Fruit fly (Drosophila melanogaster) whole organism, embryonic: ENCODE data around the gene CG14043.

Source experiments
- Antp ChIP-seq: fragments of 200-800 bp; sonication (Bioruptor generic); optimal IDR thresholded peaks from 3 replicates; lab custom pipeline; 2016; ENCODE audit warnings: missing biosample characterization, missing genetic modification characterization
- Asciz ChIP-seq: fragments of 200-800 bp; sonication (Bioruptor generic); optimal IDR thresholded peaks from 2 replicates; lab custom pipeline; 2017; ENCODE audit warnings: missing biosample characterization, mild to moderate bottlenecking, missing genetic modification characterization, missing genetic modification reagents
- Atf3 ChIP-seq: fragments of 200-800 bp; sonication (Bioruptor generic); optimal IDR thresholded peaks from 3 replicates; lab custom pipeline; 2016; ENCODE audit warnings: missing biosample characterization, missing genetic modification characterization
- Blimp-1 ChIP-seq: fragments of 200-800 bp; sonication (Bioruptor generic); optimal IDR thresholded peaks from 3 replicates; lab custom pipeline; 2018; ENCODE audit warnings: missing biosample characterization, missing genetic modification characterization, mild to moderate bottlenecking, moderate library complexity, missing genetic modification reagents
- CG10209 ChIP-seq: fragments of 200-800 bp; sonication (Bioruptor generic); optimal IDR thresholded peaks from 3 replicates; lab custom pipeline; 2017; ENCODE audit warnings: missing biosample characterization, mild to moderate bottlenecking, missing genetic modification characterization, missing genetic modification reagents
- CG11085 ChIP-seq: fragments of 200-800 bp; sonication (Bioruptor generic); IDR thresholded peaks from 2 replicates; pipeline ENCODE4 v1.3.6; 2022; ENCODE audit warnings: missing biosample characterization, missing genetic modification characterization
- CG12155 ChIP-seq: fragments of 200-800 bp; sonication (Bioruptor generic); optimal IDR thresholded peaks from 3 replicates; lab custom pipeline; 2016; ENCODE audit warnings: missing biosample characterization, missing genetic modification characterization
- CG14667 ChIP-seq: fragments of 200-800 bp; sonication (Bioruptor generic); IDR thresholded peaks from 2 replicates; pipeline ENCODE4 v1.3.6; 2022; ENCODE audit warnings: missing biosample characterization, missing genetic modification characterization
- CG15514 ChIP-seq: fragments of 200-800 bp; sonication (Bioruptor generic); optimal IDR thresholded peaks from 3 replicates; lab custom pipeline; 2017; ENCODE audit warnings: missing biosample characterization, missing genetic modification characterization, mild to moderate bottlenecking, moderate library complexity, missing genetic modification reagents
- CG30431 ChIP-seq: fragments of 200-800 bp; sonication (Bioruptor generic); optimal IDR thresholded peaks from 2 replicates; lab custom pipeline; 2017; ENCODE audit warnings: missing biosample characterization, missing genetic modification characterization
- CG3065 ChIP-seq: fragments of 200-800 bp; sonication (Bioruptor generic); optimal IDR thresholded peaks from 2 replicates; lab custom pipeline; 2016; ENCODE audit warnings: missing biosample characterization, missing genetic modification characterization
- CG31224 ChIP-seq: fragments of 200-800 bp; sonication (Bioruptor generic); IDR thresholded peaks from 2 replicates; pipeline ENCODE4 v1.3.6; 2022; ENCODE audit warnings: missing biosample characterization, missing genetic modification characterization
- CG32532 ChIP-seq: fragments of 200-800 bp; sonication (Bioruptor generic); IDR thresholded peaks from 2 replicates; pipeline ENCODE4 v1.3.6; 2022; ENCODE audit warnings: missing biosample characterization, missing genetic modification characterization
- CG6765 ChIP-seq: fragments of 200-800 bp; sonication (Bioruptor generic); optimal IDR thresholded peaks from 3 replicates; lab custom pipeline; 2017; ENCODE audit warnings: missing biosample characterization, mild to moderate bottlenecking, missing genetic modification characterization
- CG6791 ChIP-seq: fragments of 200-800 bp; sonication (Bioruptor generic); IDR thresholded peaks from 3 replicates; pipeline ENCODE4 v1.3.6; 2022; ENCODE audit warnings: missing biosample characterization, missing genetic modification characterization; ENCODE audit not compliant: partially characterized antibody
- CG6854 ChIP-seq: fragments of 200-800 bp; sonication (Bioruptor generic); optimal IDR thresholded peaks from 3 replicates; lab custom pipeline; 2017; ENCODE audit warnings: missing biosample characterization, mild to moderate bottlenecking, missing genetic modification characterization
- CG7372 ChIP-seq: fragments of 200-800 bp; sonication (Bioruptor generic); IDR thresholded peaks from 2 replicates; pipeline ENCODE4 v1.3.6; 2022; ENCODE audit warnings: missing biosample characterization, missing genetic modification characterization
- CG8281 ChIP-seq: fragments of 200-800 bp; sonication (Bioruptor generic); optimal IDR thresholded peaks from 2 replicates; lab custom pipeline; 2018; ENCODE audit warnings: missing biosample characterization, mild to moderate bottlenecking, missing genetic modification characterization, moderate library complexity
- CG8944 ChIP-seq: fragments of 200-800 bp; sonication (Bioruptor generic); optimal IDR thresholded peaks from 3 replicates; lab custom pipeline; 2016; ENCODE audit warnings: missing biosample characterization, missing genetic modification characterization
- CG9437 ChIP-seq: fragments of 200-800 bp; sonication (Bioruptor generic); optimal IDR thresholded peaks from 2 replicates; lab custom pipeline; 2018; ENCODE audit warnings: missing biosample characterization, mild to moderate bottlenecking, missing genetic modification characterization
- CG9609 ChIP-seq: fragments of 200-800 bp; sonication (Bioruptor generic); optimal IDR thresholded peaks from 3 replicates; lab custom pipeline; 2016; ENCODE audit warnings: missing biosample characterization, missing genetic modification characterization
- Dbx ChIP-seq: fragments of 200-800 bp; sonication (Bioruptor generic); IDR thresholded peaks from 3 replicates; pipeline ENCODE4 v1.3.6; 2022; ENCODE audit warnings: missing biosample characterization, missing genetic modification characterization
- Dek ChIP-seq: fragments of 200-800 bp; sonication (Bioruptor generic); optimal IDR thresholded peaks from 3 replicates; lab custom pipeline; 2019; ENCODE audit warnings: missing biosample characterization, mild to moderate bottlenecking, missing genetic modification characterization, moderate library complexity
- Dp ChIP-seq: fragments of 200-800 bp; sonication (Bioruptor generic); optimal IDR thresholded peaks from 2 replicates; lab custom pipeline; 2018; ENCODE audit warnings: missing biosample characterization, mild to moderate bottlenecking, missing genetic modification characterization, moderate library complexity
- ERR ChIP-seq: fragments of 200-800 bp; sonication (Bioruptor generic); optimal IDR thresholded peaks from 2 replicates; lab custom pipeline; 2016; ENCODE audit warnings: missing biosample characterization, missing genetic modification characterization
- Hr78 ChIP-seq, 2 experiments: fragments of 200-800 bp in 1 of 2; fragments of >200 bp in 1 of 2; sonication (Bioruptor generic) in 1 of 2; optimal IDR thresholded peaks; 2 replicates each; lab custom pipeline; 2017 to 2019; ENCODE audit warnings: missing biosample characterization in 2 of 2, missing genetic modification characterization in 2 of 2, mild to moderate bottlenecking in 1 of 2, moderate library complexity in 1 of 2
- Hsf ChIP-seq: fragments of 200-800 bp; sonication (Bioruptor generic); optimal IDR thresholded peaks from 3 replicates; lab custom pipeline; 2016; ENCODE audit warnings: missing biosample characterization, missing genetic modification characterization
- Lhr ChIP-seq: fragments of 200-800 bp; sonication (Bioruptor generic); optimal IDR thresholded peaks from 3 replicates; lab custom pipeline; 2017; ENCODE audit warnings: mild to moderate bottlenecking, missing biosample characterization, missing genetic modification reagents, missing genetic modification characterization
- Neu2 ChIP-seq: fragments of 200-800 bp; sonication (Bioruptor generic); optimal IDR thresholded peaks from 3 replicates; lab custom pipeline; 2016; ENCODE audit warnings: missing biosample characterization, missing genetic modification characterization, borderline replicate concordance
- Rx ChIP-seq: fragments of 200-800 bp; sonication (Bioruptor generic); IDR thresholded peaks from 2 replicates; pipeline ENCODE4 v1.3.6; 2022; ENCODE audit warnings: missing biosample characterization, missing genetic modification characterization
- Scr ChIP-seq: fragments of 200-800 bp; sonication (Bioruptor generic); IDR thresholded peaks from 2 replicates; pipeline ENCODE4 v1.3.6; 2022; ENCODE audit warnings: missing biosample characterization, missing genetic modification characterization; ENCODE audit not compliant: partially characterized antibody
- Sry-δ ChIP-seq: fragments of 200-800 bp; sonication (Bioruptor generic); optimal IDR thresholded peaks from 2 replicates; lab custom pipeline; 2016; ENCODE audit warnings: missing biosample characterization, missing genetic modification characterization
- Ssrp ChIP-seq: fragments of 200-800 bp; sonication (Bioruptor generic); optimal IDR thresholded peaks from 2 replicates; lab custom pipeline; 2018; ENCODE audit warnings: missing biosample characterization, mild to moderate bottlenecking, missing genetic modification characterization, moderate library complexity
- Vsx1 ChIP-seq: fragments of 200-800 bp; sonication (Bioruptor generic); optimal IDR thresholded peaks from 2 replicates; lab custom pipeline; 2017; ENCODE audit warnings: missing biosample characterization, mild to moderate bottlenecking, missing genetic modification characterization, missing genetic modification reagents
- cg ChIP-seq: fragments of 200-800 bp; sonication (Bioruptor generic); optimal IDR thresholded peaks from 3 replicates; lab custom pipeline; 2019; ENCODE audit warnings: missing biosample characterization, mild to moderate bottlenecking, missing genetic modification characterization, moderate library complexity
- ewg ChIP-seq: fragments of 200-800 bp; sonication (Bioruptor generic); optimal IDR thresholded peaks from 3 replicates; lab custom pipeline; 2017; ENCODE audit warnings: mild to moderate bottlenecking, missing biosample characterization, missing genetic modification reagents, missing genetic modification characterization
- fru ChIP-seq: fragments of >200 bp; optimal IDR thresholded peaks from 2 replicates; lab custom pipeline; 2017
- gt ChIP-seq: fragments of 200-800 bp; sonication (Bioruptor generic); IDR thresholded peaks from 2 replicates; pipeline ENCODE4 v1.3.6; 2022; ENCODE audit warnings: missing biosample characterization, missing genetic modification characterization
- ham ChIP-seq: fragments of 200-800 bp; sonication (Bioruptor generic); IDR thresholded peaks from 2 replicates; pipeline ENCODE4 v1.3.6; 2022; ENCODE audit warnings: missing biosample characterization, missing genetic modification characterization
- otp ChIP-seq: fragments of 200-800 bp; sonication (Bioruptor generic); IDR thresholded peaks from 3 replicates; pipeline ENCODE4, ENCODE4 v1.3.6; 2022; ENCODE audit warnings: missing biosample characterization, missing genetic modification characterization
- phol ChIP-seq: fragments of 200-800 bp; sonication (Bioruptor generic); optimal IDR thresholded peaks from 3 replicates; lab custom pipeline; 2018; ENCODE audit warnings: missing biosample characterization, mild to moderate bottlenecking, missing genetic modification characterization, moderate library complexity
- pum ChIP-seq: fragments of 200-800 bp; sonication (Bioruptor generic); optimal IDR thresholded peaks from 2 replicates; lab custom pipeline; 2016; ENCODE audit warnings: missing biosample characterization, missing genetic modification characterization
- run ChIP-seq: fragments of 200-800 bp; sonication (Bioruptor generic); optimal IDR thresholded peaks from 3 replicates; lab custom pipeline; 2018; ENCODE audit warnings: missing biosample characterization, mild to moderate bottlenecking, missing genetic modification characterization
- ssp ChIP-seq: fragments of 200-800 bp; sonication (Bioruptor generic); IDR thresholded peaks from 2 replicates; pipeline ENCODE4 v1.3.6; 2022; ENCODE audit warnings: missing biosample characterization, missing genetic modification characterization
- tna ChIP-seq: fragments of 200-800 bp; sonication (Bioruptor generic); IDR thresholded peaks from 2 replicates; pipeline ENCODE4 v1.3.6; 2022; ENCODE audit warnings: missing biosample characterization, missing genetic modification characterization; ENCODE audit not compliant: partially characterized antibody
- usp ChIP-seq: fragments of >200 bp; optimal IDR thresholded peaks from 2 replicates; lab custom pipeline; 2017; ENCODE audit warnings: missing biosample characterization, missing genetic modification characterization
- vnd ChIP-seq: fragments of 200-800 bp; sonication (Bioruptor generic); IDR thresholded peaks from 3 replicates; pipeline ENCODE4 v1.3.6; 2022; ENCODE audit warnings: missing biosample characterization, missing genetic modification characterization; ENCODE audit not compliant: partially characterized antibody
- wdn ChIP-seq: fragments of 200-800 bp; sonication (Bioruptor generic); IDR thresholded peaks from 2 replicates; pipeline ENCODE4 v1.3.6; 2022; ENCODE audit warnings: missing biosample characterization, missing genetic modification characterization

The CG14043 gene

dm6 chr2L:4997401-4998259, 26.1 kb downstream of the CG14043 start (continued):
- TF ChIP-seq pum: peak; percentile 99
- TF ChIP-seq Hr78 (GFP tag; optimal IDR thresholded peaks at IDR 0.05; lab: Kevin White, UChicago): peak in 1 of 2 experiments; percentile 97
- TF ChIP-seq CG14667 (GFP tag; lab: Robert Waterston, UW): peak; percentile 99
- TF ChIP-seq fru (lab: Kevin White, UChicago): no peak
- peak; percentile 99 for TF ChIP-seq Rx (GFP tag; lab: Robert Waterston, UW)
- peak; percentile 99 for TF ChIP-seq CG7372 (GFP tag; lab: Robert Waterston, UW)
- TF ChIP-seq Asciz: peak; percentile 99
- TF ChIP-seq CG32532 (GFP tag; lab: Robert Waterston, UW): peak; percentile 99
- peak; percentile 98 for TF ChIP-seq ewg (GFP tag; lab: Kevin White, UChicago)
- TF ChIP-seq CG6791: peak; percentile 60; the same call in 1 of the 3 replicates
- peak; percentile 81 for TF ChIP-seq Sry-δ (GFP tag; lab: Kevin White, UChicago)
- peak; percentile 96 for TF ChIP-seq run (tag; lab: Kevin White, UChicago)
- TF ChIP-seq CG15514: peak; percentile 93
- peak; percentile 98 for TF ChIP-seq ERR (GFP tag; lab: Kevin White, UChicago)
- peak; percentile 92 for TF ChIP-seq CG8281 (tag; lab: Kevin White, UChicago)
- TF ChIP-seq Lhr (GFP tag; lab: Kevin White, UChicago): peak; percentile 97
- TF ChIP-seq CG10209 (GFP tag; lab: Kevin White, UChicago): peak; percentile 99
- no peak for TF ChIP-seq usp (GFP tag; lab: Kevin White, UChicago)
- peak; percentile 99 for TF ChIP-seq CG11085
- TF ChIP-seq vnd (GFP tag; lab: Robert Waterston, UW): peak; percentile 73
- peak; percentile 15 for TF ChIP-seq cg
- TF ChIP-seq Scr (GFP tag; lab: Robert Waterston, UW): peak; percentile 39; the same call in 1 of the 2 replicates
- TF ChIP-seq phol (tag; lab: Kevin White, UChicago): peak; percentile 99
- peak; percentile 96 for TF ChIP-seq Vsx1 (GFP tag; lab: Kevin White, UChicago)
- peak; percentile 55 for TF ChIP-seq tna (GFP tag; lab: Robert Waterston, UW)
- TF ChIP-seq CG3065 (GFP tag; lab: Kevin White, UChicago): peak; percentile 98
- TF ChIP-seq CG9437 (GFP tag; lab: Kevin White, UChicago): peak; percentile 97
- TF ChIP-seq Ssrp (tag; lab: Kevin White, UChicago): peak; percentile 99
- TF ChIP-seq CG8944 (GFP tag; lab: Kevin White, UChicago): peak; percentile 99
- peak; percentile 96 for TF ChIP-seq CG6854 (GFP tag; lab: Kevin White, UChicago)
- peak; percentile 99 for TF ChIP-seq Atf3 (GFP tag; lab: Kevin White, UChicago)
- TF ChIP-seq CG9609 (GFP tag; lab: Kevin White, UChicago): peak; percentile 99
- TF ChIP-seq CG31224 (GFP tag; lab: Robert Waterston, UW): peak; percentile 97
- peak; percentile 98 for TF ChIP-seq wdn (GFP tag; lab: Robert Waterston, UW)
- peak; percentile 99 for TF ChIP-seq otp (GFP tag; lab: Robert Waterston, UW)
- peak; percentile 99 for TF ChIP-seq CG30431 (GFP tag; lab: Kevin White, UChicago)
- peak; percentile 97 for TF ChIP-seq CG6765 (GFP tag; lab: Kevin White, UChicago)
- peak; percentile 98 for TF ChIP-seq gt
- TF ChIP-seq ham (GFP tag; lab: Robert Waterston, UW): no peak; the same call in 1 of the 2 replicates
- TF ChIP-seq Neu2: peak; percentile 94
- TF ChIP-seq Hsf (GFP tag; lab: Kevin White, UChicago): peak; percentile 99
- TF ChIP-seq Dbx (GFP tag; lab: Robert Waterston, UW): peak; percentile 99
- TF ChIP-seq Blimp-1: peak; percentile 98
- TF ChIP-seq ssp (GFP tag; lab: Robert Waterston, UW): peak; percentile 95
- peak; percentile 48 for TF ChIP-seq Dp (GFP tag; lab: Kevin White, UChicago)
- TF ChIP-seq Antp (GFP tag; lab: Kevin White, UChicago): peak; percentile 99
- peak; percentile 98 for TF ChIP-seq Dek
- TF ChIP-seq CG12155 (GFP tag; lab: Kevin White, UChicago): peak; percentile 98
